Worm (Caenorhabditis elegans) whole organism, early embryonic: ENCODE results near the gene sdz-21.

Source experiments
- B0310.2 ChIP-seq: sonication (generic microtip); optimal IDR thresholded peaks from 2 replicates; lab custom pipeline; 2016; ENCODE audit warnings: mild to moderate bottlenecking, missing genetic modification characterization, missing compliant biosample characterization
- F13C5.2 ChIP-seq: sonication (generic microtip); optimal IDR thresholded peaks from 2 replicates; lab custom pipeline; 2017; ENCODE audit warnings: mild to moderate bottlenecking, missing genetic modification characterization, inconsistent platforms, missing compliant biosample characterization
- aly-1 ChIP-seq: sonication (generic microtip); optimal IDR thresholded peaks from 2 replicates; lab custom pipeline; 2016; ENCODE audit warnings: missing genetic modification characterization, missing compliant biosample characterization
- ama-1 ChIP-seq: fragments of 150-350 bp; optimal IDR thresholded peaks from 2 replicates; lab custom pipeline; 2014
- ceh-13 ChIP-seq: fragments of 200-800 bp; sonication (Bioruptor generic); optimal IDR thresholded peaks from 2 replicates; lab custom pipeline; 2018; ENCODE audit warnings: mild to moderate bottlenecking, missing genetic modification characterization, missing compliant biosample characterization
- ceh-36 ChIP-seq: sonication (generic microtip); optimal IDR thresholded peaks from 2 replicates; lab custom pipeline; 2016; ENCODE audit warnings: missing genetic modification characterization, inconsistent platforms, missing compliant biosample characterization
- ets-7 ChIP-seq: sonication (generic microtip); optimal IDR thresholded peaks from 2 replicates; lab custom pipeline; 2016; ENCODE audit warnings: missing genotype, missing genetic modification characterization, missing compliant biosample characterization
- flt-1 ChIP-seq: fragments of 200-800 bp; sonication (Bioruptor generic); IDR thresholded peaks from 2 replicates; pipeline ENCODE4 v1.3.6; 2022; ENCODE audit warnings: missing genetic modification characterization, missing compliant biosample characterization
- hmbx-1 ChIP-seq: sonication (generic microtip); optimal IDR thresholded peaks from 2 replicates; lab custom pipeline; 2016; ENCODE audit warnings: mild to moderate bottlenecking, missing genetic modification characterization, missing compliant biosample characterization
- hmg-4 ChIP-seq: fragments of 200-800 bp; sonication (Bioruptor generic); optimal IDR thresholded peaks from 2 replicates; lab custom pipeline; 2018; ENCODE audit warnings: mild to moderate bottlenecking, missing genetic modification characterization, missing compliant biosample characterization
- hnd-1 ChIP-seq: sonication (generic microtip); optimal IDR thresholded peaks from 2 replicates; lab custom pipeline; 2016; ENCODE audit warnings: missing genetic modification characterization, missing compliant biosample characterization
- pes-1 ChIP-seq: fragments of 200-800 bp; sonication (Bioruptor generic); IDR thresholded peaks from 2 replicates; pipeline ENCODE4 v1.3.6; 2022; ENCODE audit warnings: missing genetic modification reagents, missing genetic modification characterization, missing compliant biosample characterization
- scrt-1 ChIP-seq: fragments of 200-800 bp; sonication (Bioruptor generic); IDR thresholded peaks from 2 replicates; pipeline ENCODE4 v1.3.6; 2022; ENCODE audit warnings: missing genetic modification characterization, missing compliant biosample characterization
- sea-1 ChIP-seq: fragments of 200-800 bp; sonication (Bioruptor generic); conservative IDR thresholded peaks from 2 replicates; pipeline ENCODE4 v1.3.6; 2022; ENCODE audit warnings: missing genetic modification characterization, missing compliant biosample characterization
- tbx-11 ChIP-seq: fragments of 200-800 bp; sonication (Bioruptor generic); IDR thresholded peaks from 2 replicates; pipeline ENCODE4 v1.3.6; 2022; ENCODE audit warnings: missing genetic modification characterization, missing compliant biosample characterization
- tbx-37 ChIP-seq: fragments of 200-800 bp; sonication (Bioruptor generic); conservative IDR thresholded peaks from 2 replicates; pipeline ENCODE4 v1.3.6; 2022; ENCODE audit warnings: missing genetic modification reagents, missing genetic modification characterization, missing compliant biosample characterization
- tra-4 ChIP-seq: sonication (generic microtip); optimal IDR thresholded peaks from 2 replicates; lab custom pipeline; 2017; ENCODE audit warnings: missing genetic modification characterization, missing compliant biosample characterization

sdz-21 gene

ce11 chrIII:5624835-5625234 is 32.0 kb downstream of the sdz-21 start, which contains the start of gene daf-4:
Gene daf-4 (plus strand): TSS chrIII:5625135.
- TF ChIP-seq pes-1, result no peak
- no peak for TF ChIP-seq ets-7

ce11 chrIII:5623418-5623817 is 33.4 kb downstream of the sdz-21 start:
- TF ChIP-seq hmg-4, result no peak
- TF ChIP-seq ama-1, result no peak
- no peak for TF ChIP-seq B0310.2 (tag; lab: Kevin White, UChicago)
- TF ChIP-seq tra-4 (tag; lab: Kevin White, UChicago), result no peak
- no peak for TF ChIP-seq hnd-1
- no peak for TF ChIP-seq pes-1
- no peak for TF ChIP-seq flt-1 (GFP tag; lab: Robert Waterston, UW)
- TF ChIP-seq ceh-36 (tag; lab: Kevin White, UChicago), result no peak
- no peak for TF ChIP-seq ets-7
- TF ChIP-seq tbx-37, result no peak
- no peak for TF ChIP-seq ceh-13 (GFP tag; lab: Kevin White, UChicago)

- TF ChIP-seq ceh-13 (GFP tag; lab: Kevin White, UChicago), result no peak
- TF ChIP-seq hmg-4, result no peak
- no peak for TF ChIP-seq hnd-1
- no peak for TF ChIP-seq tra-4 (tag; lab: Kevin White, UChicago)
- TF ChIP-seq B0310.2 (tag; lab: Kevin White, UChicago), result no peak
- no peak for TF ChIP-seq flt-1 (GFP tag; lab: Robert Waterston, UW)
- no peak for TF ChIP-seq tbx-11 (GFP tag; lab: Robert Waterston, UW)
- no peak for TF ChIP-seq sea-1
- no peak for TF ChIP-seq ets-7
- TF ChIP-seq scrt-1 (GFP tag; lab: Robert Waterston, UW), result no peak
- no peak for TF ChIP-seq ama-1
- no peak for TF ChIP-seq aly-1 (tag; lab: Kevin White, UChicago)
- TF ChIP-seq ceh-36 (tag; lab: Kevin White, UChicago), result no peak
- no peak for TF ChIP-seq tbx-37
- no peak for TF ChIP-seq pes-1
- no peak for TF ChIP-seq F13C5.2 (tag; lab: Kevin White, UChicago)
- no peak for TF ChIP-seq hmbx-1 (tag; lab: Kevin White, UChicago)
Observed at ce11 chrIII:5622232-5623009, 34.4 kb downstream of the sdz-21 start.

- TF ChIP-seq hmbx-1 (tag; lab: Kevin White, UChicago) (no peak), ets-7 (no peak), F13C5.2 (tag; lab: Kevin White, UChicago) (peak; percentile 8), hmg-4 (peak; percentile 9)
Observed at ce11 chrIII:5621236-5621635, 35.6 kb downstream of the sdz-21 start.

- no peak for TF ChIP-seq sea-1
- no peak for TF ChIP-seq tbx-37
- no peak for TF ChIP-seq ama-1
- TF ChIP-seq flt-1 (GFP tag; lab: Robert Waterston, UW), result no peak
- no peak for TF ChIP-seq hnd-1
- no peak for TF ChIP-seq ceh-36 (tag; lab: Kevin White, UChicago)
- TF ChIP-seq B0310.2 (tag; lab: Kevin White, UChicago), result no peak
- no peak for TF ChIP-seq hmbx-1 (tag; lab: Kevin White, UChicago)
- TF ChIP-seq aly-1 (tag; lab: Kevin White, UChicago), result no peak
- TF ChIP-seq hmg-4, result no peak
- TF ChIP-seq ets-7, result no peak
- no peak for TF ChIP-seq F13C5.2 (tag; lab: Kevin White, UChicago)
- no peak for TF ChIP-seq scrt-1 (GFP tag; lab: Robert Waterston, UW)
- no peak for TF ChIP-seq ceh-13 (GFP tag; lab: Kevin White, UChicago)
- TF ChIP-seq pes-1, result no peak
- TF ChIP-seq tra-4 (tag; lab: Kevin White, UChicago), result no peak
- no peak for TF ChIP-seq tbx-11 (GFP tag; lab: Robert Waterston, UW)
Observed at ce11 chrIII:5620186-5620585, 36.7 kb downstream of the sdz-21 start.

ce11 chrIII:5615675-5616074 is 41.2 kb downstream of the sdz-21 start:
- TF ChIP-seq ama-1 (no peak), aly-1 (tag; lab: Kevin White, UChicago) (no peak), flt-1 (GFP tag; lab: Robert Waterston, UW) (no peak), F13C5.2 (tag; lab: Kevin White, UChicago) (no peak), sea-1 (no peak), hnd-1 (no peak)

- TF ChIP-seq pes-1 (no peak), tbx-11 (GFP tag; lab: Robert Waterston, UW) (no peak), ceh-13 (GFP tag; lab: Kevin White, UChicago) (no peak), ama-1 (no peak), flt-1 (GFP tag; lab: Robert Waterston, UW) (no peak), aly-1 (tag; lab: Kevin White, UChicago) (no peak), scrt-1 (GFP tag; lab: Robert Waterston, UW) (no peak), tra-4 (tag; lab: Kevin White, UChicago) (no peak), tbx-37 (no peak), ets-7 (no peak), hmg-4 (no peak), ceh-36 (tag; lab: Kevin White, UChicago) (no peak), B0310.2 (tag; lab: Kevin White, UChicago) (no peak), sea-1 (no peak), hmbx-1 (tag; lab: Kevin White, UChicago) (no peak), hnd-1 (no peak), F13C5.2 (tag; lab: Kevin White, UChicago) (no peak)
Observed at ce11 chrIII:5614648-5615047, 42.2 kb downstream of the sdz-21 start, which contains the start of gene basl-1. Gene basl-1 (plus strand): TSS chrIII:5614948.
